Comparison of ENCODE assay signal across 5 worm cellular contexts in genomic region chrV:12741684-12742083, ce11.
TF ChIP-seq lines count a peak whose summit lies in the region.

TSS of gene hrg-7 (plus strand) at chrV:12742041.

TF ChIP-seq in whole organism, L1 larva, 84 proteins besides CTCF, POLR2A, EP300 and RAD21:
- TF ChIP-seq nhr-90 (tag; optimal IDR thresholded peaks at IDR 0.05; lab: Kevin White, UChicago; ENCODE audit: poor library complexity): peak; percentile 12
- peak; percentile 19 for TF ChIP-seq nhr-71 (tag; optimal IDR thresholded peaks at IDR 0.05; lab: Kevin White, UChicago)
- peak; percentile 90 for TF ChIP-seq elt-2 (tag; optimal IDR thresholded peaks at IDR 0.05; lab: Kevin White, UChicago)
- TF ChIP-seq skn-1 (tag; optimal IDR thresholded peaks at IDR 0.05; lab: Kevin White, UChicago): no peak
- no peak for TF ChIP-seq fos-1 (tag; optimal IDR thresholded peaks at IDR 0.05; lab: Kevin White, UChicago)

TF ChIP-seq in whole organism, L2 larva, 48 proteins besides CTCF, POLR2A, EP300 and RAD21 (continues in another document):
- TF ChIP-seq fos-1 (tag; optimal IDR thresholded peaks at IDR 0.05; lab: Kevin White, UChicago): peak; percentile 82
- TF ChIP-seq sma-9 (GFP tag; optimal IDR thresholded peaks at IDR 0.05; lab: Kevin White, UChicago): peak; percentile 54
- TF ChIP-seq sma-9 (tag; optimal IDR thresholded peaks at IDR 0.05; lab: Kevin White, UChicago): no peak
- no peak for TF ChIP-seq ztf-11 (tag; optimal IDR thresholded peaks at IDR 0.05; lab: Kevin White, UChicago)
- no peak for TF ChIP-seq ceh-16 (tag; optimal IDR thresholded peaks at IDR 0.05; lab: Kevin White, UChicago)
- TF ChIP-seq unc-62 (GFP tag; optimal IDR thresholded peaks at IDR 0.05; lab: Kevin White, UChicago): no peak
- no peak for TF ChIP-seq unc-39 (tag; optimal IDR thresholded peaks at IDR 0.05; lab: Kevin White, UChicago)
- no peak for TF ChIP-seq F13H6.1 (tag; optimal IDR thresholded peaks at IDR 0.05; lab: Kevin White, UChicago)
- TF ChIP-seq gmeb-1 (tag; optimal IDR thresholded peaks at IDR 0.05; lab: Kevin White, UChicago): peak; percentile 8
- TF ChIP-seq unc-55 (GFP tag; optimal IDR thresholded peaks at IDR 0.05; lab: Kevin White, UChicago): no peak
- TF ChIP-seq peb-1 (tag; optimal IDR thresholded peaks at IDR 0.05; lab: Kevin White, UChicago): no peak
- no peak for TF ChIP-seq zag-1 (tag; optimal IDR thresholded peaks at IDR 0.05; lab: Kevin White, UChicago)
- no peak for TF ChIP-seq nhr-237 (tag; optimal IDR thresholded peaks at IDR 0.05; lab: Kevin White, UChicago)
- peak; percentile 96 for TF ChIP-seq nhr-129 (tag; optimal IDR thresholded peaks at IDR 0.05; lab: Kevin White, UChicago)
- TF ChIP-seq R02D3.7 (tag; optimal IDR thresholded peaks at IDR 0.05; lab: Kevin White, UChicago): no peak
- no peak for TF ChIP-seq nhr-77 (tag; optimal IDR thresholded peaks at IDR 0.05; lab: Kevin White, UChicago)
- peak; percentile 70 for TF ChIP-seq crh-2 (tag; optimal IDR thresholded peaks at IDR 0.05; lab: Kevin White, UChicago)
- no peak for TF ChIP-seq mbf-1 (tag; optimal IDR thresholded peaks at IDR 0.05; lab: Kevin White, UChicago)
- no peak for TF ChIP-seq blmp-1 (tag; optimal IDR thresholded peaks at IDR 0.05; lab: Kevin White, UChicago; ENCODE audit: insufficient read depth)
- no peak for TF ChIP-seq nhr-23 (tag; optimal IDR thresholded peaks at IDR 0.05; lab: Kevin White, UChicago)
- no peak for TF ChIP-seq lsy-2 (tag; optimal IDR thresholded peaks at IDR 0.05; lab: Kevin White, UChicago)
- no peak for TF ChIP-seq sma-3 (GFP tag; optimal IDR thresholded peaks at IDR 0.05; lab: Kevin White, UChicago)
- no peak for TF ChIP-seq egl-27 (tag; optimal IDR thresholded peaks at IDR 0.05; lab: Kevin White, UChicago)

TF ChIP-seq in whole organism, L3 larva, 47 proteins besides CTCF, POLR2A, EP300 and RAD21:
- TF ChIP-seq jun-1 (tag; optimal IDR thresholded peaks at IDR 0.05; lab: Kevin White, UChicago) (no peak), R02D3.7 (tag; optimal IDR thresholded peaks at IDR 0.05; lab: Kevin White, UChicago) (no peak), egl-27 (tag; optimal IDR thresholded peaks at IDR 0.05; lab: Kevin White, UChicago) (no peak), skn-1 (tag; optimal IDR thresholded peaks at IDR 0.05; lab: Kevin White, UChicago) (peak; percentile 62), elt-2 (tag; optimal IDR thresholded peaks at IDR 0.05; lab: Kevin White, UChicago) (peak; percentile 95)

TF ChIP-seq in whole organism, L4 larva, 104 proteins besides CTCF, POLR2A, EP300 and RAD21:
- TF ChIP-seq pqm-1 (tag; optimal IDR thresholded peaks at IDR 0.05; lab: Kevin White, UChicago) (peak; percentile 81), dmd-6 (GFP tag; IDR thresholded peaks at IDR 0.05; lab: Robert Waterston, UW) (peak; percentile 39; the same call in 1 of the 2 replicates), nhr-6 (tag; optimal IDR thresholded peaks at IDR 0.05; lab: Kevin White, UChicago) (peak; percentile 40), lsy-2 (tag; optimal IDR thresholded peaks at IDR 0.05; lab: Kevin White, UChicago) (peak in 1 of 2 experiments; percentile 10), spr-3 (GFP tag; optimal IDR thresholded peaks at IDR 0.05; lab: Kevin White, UChicago) (no peak), hlh-11 (tag; optimal IDR thresholded peaks at IDR 0.05; lab: Kevin White, UChicago) (peak; percentile 51), daf-16 (GFP tag; optimal IDR thresholded peaks at IDR 0.05; lab: Kevin White, UChicago) (no peak), daf-16 (tag; optimal IDR thresholded peaks at IDR 0.05; lab: Kevin White, UChicago) (peak; percentile 63), dve-1 (tag; optimal IDR thresholded peaks at IDR 0.05; lab: Kevin White, UChicago; ENCODE audit: insufficient read depth) (peak; percentile 64), F10B5.3 (tag; optimal IDR thresholded peaks at IDR 0.05; lab: Kevin White, UChicago) (no peak), ZK337.2 (GFP tag; IDR thresholded peaks at IDR 0.05; lab: Robert Waterston, UW) (no peak), daf-12 (tag; optimal IDR thresholded peaks at IDR 0.05; lab: Kevin White, UChicago) (no peak), nhr-28 (tag; optimal IDR thresholded peaks at IDR 0.05; lab: Kevin White, UChicago) (peak; percentile 69), ztf-7 (tag; optimal IDR thresholded peaks at IDR 0.05; lab: Kevin White, UChicago) (peak; percentile 96), ceh-20 (GFP tag; IDR thresholded peaks at IDR 0.05; lab: Robert Waterston, UW) (no peak), daf-8 (GFP tag; IDR thresholded peaks at IDR 0.05; lab: Robert Waterston, UW) (no peak), mep-1 (tag; optimal IDR thresholded peaks at IDR 0.05; lab: Kevin White, UChicago) (peak; percentile 10)
TF ChIP-seq in whole organism, L4 larva: peak in this region for 10.

TF ChIP-seq in whole organism, young adult, 124 proteins besides CTCF, POLR2A, EP300 and RAD21:
- no peak for TF ChIP-seq madf-10 (tag; optimal IDR thresholded peaks at IDR 0.05; lab: Kevin White, UChicago)
- TF ChIP-seq egl-18 (GFP tag; IDR thresholded peaks at IDR 0.05; lab: Robert Waterston, UW): no peak
- no peak for TF ChIP-seq ceh-100 (GFP tag; IDR thresholded peaks at IDR 0.05; lab: Robert Waterston, UW)
- TF ChIP-seq nhr-80 (tag; optimal IDR thresholded peaks at IDR 0.05; lab: Kevin White, UChicago): peak; percentile 94
- TF ChIP-seq hsf-1 (GFP tag; IDR thresholded peaks at IDR 0.05; lab: Robert Waterston, UW): no peak
